Fruit fly (Drosophila melanogaster) whole organism, prepupa: ENCODE data around the gene TpnC25D.

Source experiments
- Blimp-1 ChIP-seq: fragments of 200-800 bp; sonication (Bioruptor generic); optimal IDR thresholded peaks from 3 replicates; lab custom pipeline; 2017; ENCODE audit warnings: missing biosample characterization, missing genetic modification characterization, mild to moderate bottlenecking, moderate library complexity, missing genetic modification reagents
- CG10669 ChIP-seq: fragments of 200-800 bp; sonication (Bioruptor generic); optimal IDR thresholded peaks from 3 replicates; lab custom pipeline; 2018; ENCODE audit warnings: missing biosample characterization, mild to moderate bottlenecking, missing genetic modification characterization, moderate library complexity
- CG11762 ChIP-seq: fragments of 200-800 bp; sonication (Bioruptor generic); optimal IDR thresholded peaks from 3 replicates; lab custom pipeline; 2016; ENCODE audit warnings: missing biosample characterization, missing genetic modification characterization; ENCODE audit not compliant: insufficient read depth
- CG11902 ChIP-seq: fragments of 200-800 bp; sonication (Bioruptor generic); optimal IDR thresholded peaks from 3 replicates; lab custom pipeline; 2016; ENCODE audit warnings: missing biosample characterization, missing genetic modification characterization
- CG15336 ChIP-seq: fragments of 200-800 bp; sonication (Bioruptor generic); IDR thresholded peaks from 2 replicates; pipeline ENCODE4 v1.3.6; 2022; ENCODE audit warnings: missing biosample characterization, missing genetic modification characterization
- CG16779 ChIP-seq: fragments of 200-800 bp; sonication (Bioruptor generic); optimal IDR thresholded peaks from 3 replicates; lab custom pipeline; 2017; ENCODE audit warnings: missing biosample characterization, mild to moderate bottlenecking, missing genetic modification characterization
- CG3032 ChIP-seq: fragments of 200-800 bp; optimal IDR thresholded peaks from 2 replicates; lab custom pipeline; 2019; ENCODE audit warnings: missing biosample characterization, mild to moderate bottlenecking, missing genetic modification characterization, moderate library complexity
- CG31627 ChIP-seq: fragments of 200-800 bp; sonication (Bioruptor generic); optimal IDR thresholded peaks from 3 replicates; lab custom pipeline; 2016; ENCODE audit warnings: missing biosample characterization, missing genetic modification characterization
- CG32006 ChIP-seq: fragments of 200-800 bp; sonication (Bioruptor generic); optimal IDR thresholded peaks from 3 replicates; lab custom pipeline; 2017; ENCODE audit warnings: missing biosample characterization, mild to moderate bottlenecking, missing genetic modification characterization
- CG34406 ChIP-seq: fragments of 200-800 bp; sonication (Bioruptor generic); optimal IDR thresholded peaks from 3 replicates; lab custom pipeline; 2016; ENCODE audit warnings: missing biosample characterization, missing genetic modification characterization
- CG3919 ChIP-seq: fragments of 200-800 bp; sonication (Bioruptor generic); optimal IDR thresholded peaks from 3 replicates; lab custom pipeline; 2016; ENCODE audit warnings: missing biosample characterization, missing genetic modification characterization
- CG4318 ChIP-seq: fragments of 200-800 bp; sonication (Bioruptor generic); optimal IDR thresholded peaks from 3 replicates; lab custom pipeline; 2017; ENCODE audit warnings: missing biosample characterization, mild to moderate bottlenecking, missing genetic modification characterization
- CG6163 ChIP-seq: fragments of 200-800 bp; sonication (Bioruptor generic); IDR thresholded peaks from 3 replicates; pipeline ENCODE4 v1.3.6; 2022; ENCODE audit warnings: missing biosample characterization, missing genetic modification characterization
- CG6276 ChIP-seq: fragments of 200-800 bp; sonication (Bioruptor generic); optimal IDR thresholded peaks from 2 replicates; lab custom pipeline; 2017; ENCODE audit warnings: missing biosample characterization, mild to moderate bottlenecking, missing genetic modification characterization
- CG6808 ChIP-seq: fragments of 200-800 bp; sonication (Bioruptor generic); optimal IDR thresholded peaks from 3 replicates; lab custom pipeline; 2017; ENCODE audit warnings: missing biosample characterization, missing genetic modification characterization, mild to moderate bottlenecking, moderate library complexity, missing genetic modification reagents
- CG6854 ChIP-seq: fragments of 200-800 bp; sonication (Bioruptor generic); optimal IDR thresholded peaks from 2 replicates; lab custom pipeline; 2017; ENCODE audit warnings: missing biosample characterization, mild to moderate bottlenecking, missing genetic modification characterization
- CG7368 ChIP-seq: fragments of 200-800 bp; sonication (Bioruptor generic); optimal IDR thresholded peaks from 3 replicates; lab custom pipeline; 2016; ENCODE audit warnings: missing biosample characterization, missing genetic modification characterization
- CG8119 ChIP-seq: fragments of 200-800 bp; sonication (Bioruptor generic); IDR thresholded peaks from 3 replicates; pipeline ENCODE4 v1.3.6; 2022; ENCODE audit warnings: missing biosample characterization, missing genetic modification characterization
- CG8319 ChIP-seq: fragments of 200-800 bp; sonication (Bioruptor generic); optimal IDR thresholded peaks from 3 replicates; lab custom pipeline; 2016; ENCODE audit warnings: missing biosample characterization, missing genetic modification characterization
- CG8632 ChIP-seq: fragments of 200-800 bp; sonication (Bioruptor generic); optimal IDR thresholded peaks from 3 replicates; lab custom pipeline; 2016; ENCODE audit warnings: missing biosample characterization, missing genetic modification characterization
- Eip75B ChIP-seq: fragments of 200-800 bp; sonication (Bioruptor generic); optimal IDR thresholded peaks from 3 replicates; lab custom pipeline; 2016; ENCODE audit warnings: missing biosample characterization, missing genetic modification characterization
- Eip93F ChIP-seq: fragments of 200-800 bp; sonication (Bioruptor generic); optimal IDR thresholded peaks from 2 replicates; lab custom pipeline; 2016; ENCODE audit warnings: missing biosample characterization, mild to moderate bottlenecking, missing genetic modification characterization
- Ets21C ChIP-seq: fragments of 200-800 bp; sonication (Bioruptor generic); optimal IDR thresholded peaks from 3 replicates; lab custom pipeline; 2016; ENCODE audit warnings: missing biosample characterization, missing genetic modification characterization
- Ets96B ChIP-seq: fragments of 200-800 bp; optimal IDR thresholded peaks from 2 replicates; lab custom pipeline; 2019; ENCODE audit warnings: missing biosample characterization, mild to moderate bottlenecking, missing genetic modification characterization, moderate library complexity
- Gug ChIP-seq: fragments of 200-800 bp; sonication (Bioruptor generic); IDR thresholded peaks from 2 replicates; pipeline ENCODE4 v1.3.6; 2022; ENCODE audit warnings: missing biosample characterization, missing genetic modification characterization
- Hr38 ChIP-seq: sonication (Bioruptor generic); optimal IDR thresholded peaks from 2 replicates; lab custom pipeline; 2016; ENCODE audit warnings: missing biosample characterization, missing genetic modification characterization
- Hr39 ChIP-seq: fragments of 200-800 bp; sonication (Bioruptor generic); optimal IDR thresholded peaks from 2 replicates; lab custom pipeline; 2016; ENCODE audit warnings: missing biosample characterization, missing genetic modification characterization
- Hr4 ChIP-seq: fragments of 200-800 bp; sonication (Bioruptor generic); optimal IDR thresholded peaks from 3 replicates; lab custom pipeline; 2016; ENCODE audit warnings: missing biosample characterization, missing genetic modification characterization
- Lpt ChIP-seq: fragments of 200-800 bp; sonication (Bioruptor generic); optimal IDR thresholded peaks from 3 replicates; lab custom pipeline; 2016; ENCODE audit warnings: missing biosample characterization, missing genetic modification characterization
- OdsH ChIP-seq: fragments of 200-800 bp; sonication (Bioruptor generic); optimal IDR thresholded peaks from 3 replicates; lab custom pipeline; 2016; ENCODE audit warnings: missing biosample characterization, missing genetic modification characterization
- Smox ChIP-seq: fragments of 200-800 bp; sonication (Bioruptor generic); optimal IDR thresholded peaks from 3 replicates; lab custom pipeline; 2016; ENCODE audit warnings: missing biosample characterization, missing genetic modification characterization
- Sox102F ChIP-seq: fragments of 200-800 bp; sonication (Bioruptor generic); optimal IDR thresholded peaks from 2 replicates; lab custom pipeline; 2016; ENCODE audit warnings: missing biosample characterization, mild to moderate bottlenecking, missing genetic modification characterization
- Sox14 ChIP-seq: fragments of 200-800 bp; sonication (Bioruptor generic); optimal IDR thresholded peaks from 3 replicates; lab custom pipeline; 2016; ENCODE audit warnings: missing biosample characterization, missing genetic modification characterization
- Sox15 ChIP-seq: fragments of 200-800 bp; sonication (Bioruptor generic); optimal IDR thresholded peaks from 3 replicates; lab custom pipeline; 2016; ENCODE audit warnings: missing biosample characterization, missing genetic modification characterization
- achi ChIP-seq: fragments of 200-800 bp; sonication (Bioruptor generic); optimal IDR thresholded peaks from 3 replicates; lab custom pipeline; 2016; ENCODE audit warnings: missing biosample characterization, missing genetic modification characterization
- acj6 ChIP-seq: fragments of 200-800 bp; sonication (Bioruptor generic); optimal IDR thresholded peaks from 3 replicates; lab custom pipeline; 2016; ENCODE audit warnings: missing biosample characterization, missing genetic modification characterization
- cyc ChIP-seq: fragments of 200-800 bp; sonication (Bioruptor generic); optimal IDR thresholded peaks from 3 replicates; lab custom pipeline; 2016; ENCODE audit warnings: missing biosample characterization, missing genetic modification characterization
- dac ChIP-seq: fragments of 200-800 bp; sonication (Bioruptor generic); optimal IDR thresholded peaks from 2 replicates; lab custom pipeline; 2017; ENCODE audit warnings: missing biosample characterization, mild to moderate bottlenecking, missing genetic modification characterization
- dsx ChIP-seq: fragments of 200-800 bp; optimal IDR thresholded peaks from 3 replicates; lab custom pipeline; 2019; ENCODE audit warnings: missing biosample characterization, mild to moderate bottlenecking, missing genetic modification characterization, moderate library complexity; ENCODE audit not compliant: poor library complexity, severe bottlenecking
- esn ChIP-seq: fragments of 200-800 bp; sonication (Bioruptor generic); optimal IDR thresholded peaks from 2 replicates; lab custom pipeline; 2016; ENCODE audit warnings: missing biosample characterization, mild to moderate bottlenecking, missing genetic modification characterization, moderate library complexity
- fd85E ChIP-seq: fragments of 200-800 bp; sonication (Bioruptor generic); optimal IDR thresholded peaks from 3 replicates; lab custom pipeline; 2016; ENCODE audit warnings: missing biosample characterization, missing genetic modification characterization
- lz ChIP-seq: fragments of 200-800 bp; sonication (Bioruptor generic); optimal IDR thresholded peaks from 3 replicates; lab custom pipeline; 2016; ENCODE audit warnings: missing biosample characterization, missing genetic modification characterization
- net ChIP-seq: fragments of 200-800 bp; sonication (Bioruptor generic); optimal IDR thresholded peaks from 3 replicates; lab custom pipeline; 2016; ENCODE audit warnings: missing biosample characterization, missing genetic modification characterization
- ss ChIP-seq, 2 experiments: fragments of 200-800 bp; sonication (Bioruptor generic); optimal IDR thresholded peaks; 2 replicates in 1 of 2; 3 replicates in 1 of 2; lab custom pipeline; 2017 to 2018; ENCODE audit warnings: mild to moderate bottlenecking in 2 of 2, missing biosample characterization in 2 of 2, missing genetic modification characterization in 2 of 2, moderate library complexity in 1 of 2
- svp ChIP-seq: fragments of 200-800 bp; sonication (Bioruptor generic); peaks from one replicate; lab custom pipeline; 2016; ENCODE audit warnings: missing biosample characterization, missing genetic modification characterization
- topi ChIP-seq: fragments of 200-800 bp; sonication (Bioruptor generic); optimal IDR thresholded peaks from 3 replicates; lab custom pipeline; 2016; ENCODE audit warnings: missing biosample characterization, missing genetic modification characterization

The TpnC25D gene

DNA sequence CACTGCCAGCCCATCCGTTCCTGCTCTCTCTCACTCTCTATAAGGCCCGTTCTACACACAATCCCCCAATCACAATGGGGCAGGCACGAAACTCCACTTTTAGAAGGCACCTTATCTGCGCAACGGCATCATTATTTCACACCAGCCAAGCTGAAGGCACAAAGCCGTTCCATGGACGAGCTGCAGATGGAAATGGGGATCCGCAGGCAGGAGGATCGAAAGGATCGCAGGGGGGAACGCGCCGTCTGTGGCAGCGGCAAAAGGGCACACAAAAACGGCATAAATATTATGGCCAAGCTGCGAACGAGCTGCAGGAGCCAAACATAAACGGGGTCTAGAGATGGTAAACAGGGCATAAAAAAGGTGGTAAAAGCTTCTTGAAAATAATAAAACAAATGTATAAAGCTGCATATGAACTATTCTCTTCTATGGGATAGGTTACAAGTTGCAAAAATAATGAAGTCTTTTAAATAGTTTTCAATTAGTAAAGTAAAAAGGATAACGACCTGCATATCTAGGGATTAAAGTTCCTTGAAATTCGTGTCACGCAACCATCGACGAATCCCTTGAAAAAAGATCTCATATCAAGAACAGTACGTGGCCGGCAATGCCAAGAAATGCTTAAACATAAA, 36.0 kb downstream of the TpnC25D start (continued):
- TF ChIP-seq CG6808 (GFP tag; lab: Kevin White, UChicago) (peak; percentile 67), ss (GFP tag; optimal IDR thresholded peaks at IDR 0.05; lab: Kevin White, UChicago) (peak; percentile 65 to 78), Hr39 (GFP tag; lab: Kevin White, UChicago) (peak; percentile 60), CG31627 (GFP tag; lab: Kevin White, UChicago) (peak; percentile 69), esn (GFP tag; lab: Kevin White, UChicago) (peak; percentile 85), Sox14 (GFP tag; lab: Kevin White, UChicago) (peak; percentile 63), OdsH (GFP tag; lab: Kevin White, UChicago) (peak; percentile 37), CG4318 (GFP tag; lab: Kevin White, UChicago) (no peak), CG6276 (GFP tag; lab: Kevin White, UChicago) (no peak), Eip75B (GFP tag; lab: Kevin White, UChicago) (peak; percentile 65), topi (GFP tag; lab: Kevin White, UChicago) (peak; percentile 76), Eip93F (GFP tag; lab: Kevin White, UChicago) (peak; percentile 43), Sox15 (GFP tag; lab: Kevin White, UChicago) (no peak), Blimp-1 (peak; percentile 32), CG16779 (tag; lab: Kevin White, UChicago) (peak; percentile 0), Lpt (GFP tag; lab: Kevin White, UChicago) (no peak), CG34406 (GFP tag; lab: Kevin White, UChicago) (peak; percentile 51), fd85E (GFP tag; lab: Kevin White, UChicago) (no peak), CG7368 (GFP tag; lab: Kevin White, UChicago) (peak; percentile 23), lz (peak; percentile 71), CG3032 (tag; lab: Kevin White, UChicago) (peak; percentile 74), CG11762 (no peak), CG11902 (GFP tag; lab: Kevin White, UChicago) (no peak), achi (GFP tag; lab: Kevin White, UChicago) (peak; percentile 56), cyc (GFP tag; lab: Kevin White, UChicago) (peak; percentile 55), net (peak; percentile 17), Hr4 (no peak), CG6854 (GFP tag; lab: Kevin White, UChicago) (no peak), CG15336 (GFP tag; lab: Robert Waterston, UW) (no peak)

- TF ChIP-seq CG6163 (GFP tag; lab: Robert Waterston, UW) (peak; percentile 93), CG8632 (peak; percentile 88), CG32006 (GFP tag; lab: Kevin White, UChicago) (peak; percentile 80), Gug (GFP tag; lab: Robert Waterston, UW) (peak; percentile 58; the same call in 1 of the 2 replicates), CG7368 (GFP tag; lab: Kevin White, UChicago) (peak; percentile 91), dac (GFP tag; lab: Kevin White, UChicago) (peak; percentile 44), CG10669 (GFP tag; lab: Kevin White, UChicago) (peak; percentile 90), acj6 (GFP tag; lab: Kevin White, UChicago) (peak; percentile 91), Hr38 (GFP tag; lab: Kevin White, UChicago) (no peak), CG3919 (peak; percentile 96), svp (GFP tag; lab: Kevin White, UChicago) (peak; percentile 99), Blimp-1 (peak; percentile 83), lz (peak; percentile 96), fd85E (GFP tag; lab: Kevin White, UChicago) (peak; percentile 75), Lpt (GFP tag; lab: Kevin White, UChicago) (peak; percentile 71), dsx (GFP tag; lab: Kevin White, UChicago) (peak; percentile 92), net (peak; percentile 91), Smox (GFP tag; lab: Kevin White, UChicago) (peak; percentile 97), Ets21C (peak; percentile 94), Ets96B (tag; lab: Kevin White, UChicago) (peak; percentile 94), CG8319 (peak; percentile 86), ss (GFP tag; optimal IDR thresholded peaks at IDR 0.05; lab: Kevin White, UChicago) (peak; percentile 92), esn (GFP tag; lab: Kevin White, UChicago) (peak; percentile 98), CG3032 (tag; lab: Kevin White, UChicago) (peak; percentile 93), Hr39 (GFP tag; lab: Kevin White, UChicago) (peak; percentile 97), Eip93F (GFP tag; lab: Kevin White, UChicago) (peak; percentile 78), Eip75B (GFP tag; lab: Kevin White, UChicago) (peak; percentile 95), topi (GFP tag; lab: Kevin White, UChicago) (peak; percentile 96), CG8119 (peak; percentile 82), CG6854 (GFP tag; lab: Kevin White, UChicago) (peak; percentile 94), Sox102F (GFP tag; lab: Kevin White, UChicago) (peak; percentile 95)
These were observed 37.7 kb downstream of the TpnC25D start for dm6 chr2L:5254105-5254711.
